Fruit fly (Drosophila melanogaster) Kc167 (cell line): ENCODE measurements around the gene CG18262.

Source experiments
- Myc ChIP-seq: fragments of >200 bp; optimal IDR thresholded peaks from 2 replicates; lab custom pipeline; 2017; ENCODE audit warnings: missing external identifiers
- Sin3A ChIP-seq: fragments of >200 bp; optimal IDR thresholded peaks from 2 replicates; lab custom pipeline; 2018; ENCODE audit warnings: missing external identifiers
- h ChIP-seq: fragments of >200 bp; optimal IDR thresholded peaks from 3 replicates; lab custom pipeline; 2018; ENCODE audit warnings: missing external identifiers
- insv ChIP-seq: fragments of >200 bp; optimal IDR thresholded peaks from 3 replicates; lab custom pipeline; 2018; ENCODE audit warnings: missing external identifiers
- psq ChIP-seq: fragments of >200 bp; optimal IDR thresholded peaks from 2 replicates; lab custom pipeline; 2017; ENCODE audit warnings: missing external identifiers
- ttk ChIP-seq: sonication (Bioruptor generic); optimal IDR thresholded peaks from 2 replicates; lab custom pipeline; 2017; ENCODE audit warnings: missing external identifiers

- no peak for TF ChIP-seq ttk
- no peak for TF ChIP-seq Sin3A (lab: Kevin White, UChicago)
- no peak for TF ChIP-seq Myc (lab: Kevin White, UChicago)
- TF ChIP-seq psq (lab: Kevin White, UChicago), result no peak
- no peak for TF ChIP-seq insv (lab: Kevin White, UChicago)
- no peak for TF ChIP-seq h (lab: Kevin White, UChicago)
Measured at dm6 chrX:8141353-8142066, 11.2 kb upstream of the CG18262 start.
